Worm (Caenorhabditis elegans): ENCODE measurements around the gene twk-3.

The twk-3 gene

ce11 chrII:8220267-8220666 is 7.7 kb upstream of the twk-3 start:
- no peak for TF ChIP-seq ahr-1 (tag; optimal IDR thresholded peaks at IDR 0.05)
- TF ChIP-seq dmd-4 (tag; optimal IDR thresholded peaks at IDR 0.05; ENCODE audit: borderline replicate concordance): no peak
- TF ChIP-seq C08G9.2 (tag; optimal IDR thresholded peaks at IDR 0.05): no peak
- no peak for TF ChIP-seq ref-2 (tag; optimal IDR thresholded peaks at IDR 0.05)
- TF ChIP-seq sox-2 (GFP tag; IDR thresholded peaks at IDR 0.05): no peak
- no peak for TF ChIP-seq elt-2 (tag; optimal IDR thresholded peaks at IDR 0.05)
- TF ChIP-seq mec-3 (tag; optimal IDR thresholded peaks at IDR 0.05; ENCODE audit: borderline replicate concordance): no peak
- no peak for TF ChIP-seq ceh-2 (tag; optimal IDR thresholded peaks at IDR 0.05)
- TF ChIP-seq dve-1 (tag; optimal IDR thresholded peaks at IDR 0.05): no peak

- TF ChIP-seq ceh-9 (tag; optimal IDR thresholded peaks at IDR 0.05) (no peak), ceh-48 (tag; optimal IDR thresholded peaks at IDR 0.05) (no peak), hlh-13 (GFP tag; optimal IDR thresholded peaks at IDR 0.05) (no peak), odd-2 (tag; optimal IDR thresholded peaks at IDR 0.05) (no peak), ets-4 (tag; optimal IDR thresholded peaks at IDR 0.05) (no peak), ceh-22 (tag; optimal IDR thresholded peaks at IDR 0.05) (no peak), Y22D7AL.16 (tag; optimal IDR thresholded peaks at IDR 0.05) (no peak), hlh-30 (tag; optimal IDR thresholded peaks at IDR 0.05; ENCODE audit: insufficient read depth) (no peak), C08G9.2 (tag; optimal IDR thresholded peaks at IDR 0.05) (no peak), lin-11 (tag; optimal IDR thresholded peaks at IDR 0.05) (no peak), mec-3 (tag; optimal IDR thresholded peaks at IDR 0.05; ENCODE audit: borderline replicate concordance) (no peak), fkh-10 (GFP tag; optimal IDR thresholded peaks at IDR 0.05) (no peak), unc-3 (GFP tag; conservative IDR thresholded peaks at IDR 0.05) (no peak), unc-3 (tag; optimal IDR thresholded peaks at IDR 0.05) (no peak), ceh-24 (tag; optimal IDR thresholded peaks at IDR 0.05) (no peak), ceh-30 (tag; optimal IDR thresholded peaks at IDR 0.05) (no peak), eyg-1 (tag; optimal IDR thresholded peaks at IDR 0.05) (no peak), K09A11.1 (tag; optimal IDR thresholded peaks at IDR 0.05; ENCODE audit: insufficient read depth) (no peak), tbx-2 (tag; optimal IDR thresholded peaks at IDR 0.05) (no peak), che-1 (tag; optimal IDR thresholded peaks at IDR 0.05) (no peak), unc-42 (tag; optimal IDR thresholded peaks at IDR 0.05) (no peak)
These were observed 5.7 kb upstream of the twk-3 start for ce11 chrII:8218266-8218665.

ce11 chrII:8216922-8217321 is 4.3 kb upstream of the twk-3 start, which contains the start of gene ifg-1:
ifg-1 (plus strand) TSS chrII:8217222.
- TF ChIP-seq nhr-11 (tag; optimal IDR thresholded peaks at IDR 0.05): no peak
- no peak for TF ChIP-seq hlh-30 (tag; optimal IDR thresholded peaks at IDR 0.05; ENCODE audit: insufficient read depth)
- no peak for TF ChIP-seq sox-2 (GFP tag; IDR thresholded peaks at IDR 0.05)
- TF ChIP-seq odd-2 (tag; optimal IDR thresholded peaks at IDR 0.05): no peak
- no peak for TF ChIP-seq ceh-6 (GFP tag; optimal IDR thresholded peaks at IDR 0.05)
- no peak for TF ChIP-seq ref-2 (tag; optimal IDR thresholded peaks at IDR 0.05)
- no peak for TF ChIP-seq ceh-2 (tag; optimal IDR thresholded peaks at IDR 0.05)
- TF ChIP-seq C08G9.2 (tag; optimal IDR thresholded peaks at IDR 0.05): no peak
- TF ChIP-seq ahr-1 (tag; optimal IDR thresholded peaks at IDR 0.05): no peak
- TF ChIP-seq Y22D7AL.16 (tag; optimal IDR thresholded peaks at IDR 0.05): no peak
- no peak for TF ChIP-seq ceh-31 (tag; optimal IDR thresholded peaks at IDR 0.05)
- TF ChIP-seq fax-1 (tag; optimal IDR thresholded peaks at IDR 0.05): no peak
- TF ChIP-seq pha-2 (tag; optimal IDR thresholded peaks at IDR 0.05): no peak
- no peak for TF ChIP-seq che-1 (tag; optimal IDR thresholded peaks at IDR 0.05)
- TF ChIP-seq hlh-15 (tag; optimal IDR thresholded peaks at IDR 0.05): no peak

ce11 chrII:8216433-8216832 is 3.9 kb upstream of the twk-3 start, which contains the start of gene M110.3:
M110.3 (minus strand) TSS chrII:8216616.
- no peak for TF ChIP-seq unc-86 (tag; optimal IDR thresholded peaks at IDR 0.05)
- TF ChIP-seq ceh-22 (tag; optimal IDR thresholded peaks at IDR 0.05): no peak
- TF ChIP-seq zip-5 (tag; optimal IDR thresholded peaks at IDR 0.05): no peak
- peak; percentile 21 for TF ChIP-seq ets-4 (tag; optimal IDR thresholded peaks at IDR 0.05)
- TF ChIP-seq ceh-48 (tag; optimal IDR thresholded peaks at IDR 0.05): peak; percentile 78
- TF ChIP-seq ceh-34 (tag; optimal IDR thresholded peaks at IDR 0.05): peak; percentile 32
- no peak for TF ChIP-seq nhr-232 (tag; optimal IDR thresholded peaks at IDR 0.05)
- TF ChIP-seq pax-1 (tag; optimal IDR thresholded peaks at IDR 0.05): peak; percentile 9
- TF ChIP-seq dve-1 (tag; optimal IDR thresholded peaks at IDR 0.05): peak; percentile 20
- no peak for TF ChIP-seq npax-4 (tag; optimal IDR thresholded peaks at IDR 0.05)
- TF ChIP-seq hlh-8 (tag; optimal IDR thresholded peaks at IDR 0.05): no peak
- peak; percentile 20 for TF ChIP-seq unc-55 (GFP tag; optimal IDR thresholded peaks at IDR 0.05)
- TF ChIP-seq unc-42 (tag; optimal IDR thresholded peaks at IDR 0.05): peak; percentile 37
- TF ChIP-seq pha-2 (tag; optimal IDR thresholded peaks at IDR 0.05): no peak
- no peak for TF ChIP-seq ceh-6 (GFP tag; optimal IDR thresholded peaks at IDR 0.05)
- peak; percentile 20 for TF ChIP-seq nfya-1 (tag; optimal IDR thresholded peaks at IDR 0.05)
- TF ChIP-seq sox-4 (tag; optimal IDR thresholded peaks at IDR 0.05): no peak
- TF ChIP-seq Y22D7AL.16 (tag; optimal IDR thresholded peaks at IDR 0.05): no peak
- TF ChIP-seq C38D4.7 (GFP tag; optimal IDR thresholded peaks at IDR 0.05): no peak
- TF ChIP-seq che-1 (tag; optimal IDR thresholded peaks at IDR 0.05): no peak
- TF ChIP-seq ceh-9 (tag; optimal IDR thresholded peaks at IDR 0.05): no peak
